Fruit fly (Drosophila melanogaster): ENCODE measurements around the gene Naa40.

DNA sequence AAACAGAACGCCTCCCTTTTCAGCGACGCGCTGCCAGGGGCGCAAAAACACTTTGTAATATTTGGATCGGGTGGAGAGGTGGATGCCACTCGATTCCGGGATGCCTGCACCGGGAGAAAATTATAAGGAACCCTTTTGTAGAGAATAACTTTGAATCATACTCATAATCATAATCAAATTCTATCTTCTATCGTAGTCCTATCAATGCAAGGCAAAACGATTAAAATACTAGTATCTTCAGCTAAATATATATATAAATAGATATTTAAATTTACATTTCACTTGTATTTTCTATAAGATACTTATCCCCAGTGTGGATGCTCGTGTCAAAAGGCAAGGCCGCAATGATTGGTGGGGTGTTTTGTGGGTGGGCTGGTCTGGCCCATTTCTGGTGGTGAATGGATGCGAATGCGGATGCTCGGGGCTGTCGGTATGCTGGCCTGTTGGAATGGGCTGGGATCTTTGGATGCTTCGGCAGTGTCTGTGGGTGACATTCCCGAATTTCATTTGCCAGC, 18.9 kb downstream of the Naa40 start:
- no peak for TF ChIP-seq br (optimal IDR thresholded peaks at IDR 0.05)
- no peak for TF ChIP-seq pb (GFP tag; optimal IDR thresholded peaks at IDR 0.05)
- no peak for TF ChIP-seq exex (tag; optimal IDR thresholded peaks at IDR 0.05)
- TF ChIP-seq ind (GFP tag; optimal IDR thresholded peaks at IDR 0.05) = no peak
- no peak for TF ChIP-seq CG17829 (tag; optimal IDR thresholded peaks at IDR 0.05)
- TF ChIP-seq Trl (optimal IDR thresholded peaks at IDR 0.05) = no peak
- no peak for TF ChIP-seq Trl (GFP tag; optimal IDR thresholded peaks at IDR 0.05)
- TF ChIP-seq mirr (GFP tag; optimal IDR thresholded peaks at IDR 0.05) = no peak
- TF ChIP-seq gro (GFP tag; optimal IDR thresholded peaks at IDR 0.05) = no peak
- no peak for TF ChIP-seq CG30020 (tag; optimal IDR thresholded peaks at IDR 0.05)
- no peak for TF ChIP-seq slou (GFP tag; optimal IDR thresholded peaks at IDR 0.05)
- no peak for TF ChIP-seq ase (GFP tag; IDR thresholded peaks at IDR 0.05)
